Fruit fly (Drosophila melanogaster): ENCODE results near the gene CG31097.
A peak's percentile ranks its signal among the peaks of the same experiment; 100 is the strongest.

Gene CG31097

DNA sequence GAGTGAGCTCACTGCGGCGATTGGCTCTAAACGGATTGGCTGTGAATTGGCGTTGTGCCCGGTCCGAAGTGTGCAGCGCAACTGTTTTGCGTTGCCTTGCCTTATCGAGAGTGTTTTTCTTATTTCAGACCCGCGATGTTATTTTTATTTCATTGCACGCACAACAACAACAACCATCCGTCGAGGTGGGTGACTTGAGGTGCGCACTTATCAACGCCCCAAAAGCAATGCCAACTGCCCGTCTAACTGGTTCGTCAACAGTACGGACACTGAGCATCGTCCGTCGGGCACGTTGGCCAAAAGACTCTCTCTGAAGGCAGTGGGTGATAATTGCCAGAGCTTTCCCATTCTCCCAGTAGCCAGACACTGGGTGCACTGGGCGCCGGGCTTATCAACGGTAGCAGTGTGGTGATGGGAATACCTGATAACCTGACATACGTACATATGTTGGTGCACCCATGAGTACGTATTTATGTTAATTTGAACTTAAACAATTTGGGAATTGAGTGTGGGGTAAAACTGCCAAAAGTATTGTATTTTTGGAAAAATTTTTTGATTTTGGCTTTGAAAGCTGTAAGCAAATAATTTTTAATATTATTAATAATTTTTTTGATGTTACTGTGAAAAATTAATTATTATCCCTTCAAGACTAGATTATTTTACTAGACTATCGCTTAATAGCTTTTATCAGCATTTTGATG, 2.1 kb downstream of the CG31097 start, which contains the start of gene CG31102 (continued):
- no peak for TF ChIP-seq CG9932 (GFP tag; IDR thresholded peaks at IDR 0.05)
- TF ChIP-seq Rx (GFP tag; IDR thresholded peaks at IDR 0.05): no peak
- no peak for TF ChIP-seq ato (GFP tag; IDR thresholded peaks at IDR 0.05; ENCODE audit: partially characterized antibody)
- TF ChIP-seq Hr3 (GFP tag; optimal IDR thresholded peaks at IDR 0.05): no peak
- no peak for TF ChIP-seq CG4282 (GFP tag; optimal IDR thresholded peaks at IDR 0.05)
- TF ChIP-seq Antp (GFP tag; optimal IDR thresholded peaks at IDR 0.05): no peak
- TF ChIP-seq CG14050 (GFP tag; IDR thresholded peaks at IDR 0.05): no peak
- no peak for TF ChIP-seq CG10565 (GFP tag; optimal IDR thresholded peaks at IDR 0.05)
- TF ChIP-seq CG3281 (GFP tag; optimal IDR thresholded peaks at IDR 0.05): no peak
- no peak for TF ChIP-seq CG30403 (GFP tag; optimal IDR thresholded peaks at IDR 0.05)
- TF ChIP-seq gcm2 (GFP tag; optimal IDR thresholded peaks at IDR 0.05): no peak
- no peak for TF ChIP-seq CG17912 (GFP tag; optimal IDR thresholded peaks at IDR 0.05)
- no peak for TF ChIP-seq CG6854 (GFP tag; optimal IDR thresholded peaks at IDR 0.05)
- TF ChIP-seq Med (GFP tag): no peak
- TF ChIP-seq CG15011 (GFP tag; optimal IDR thresholded peaks at IDR 0.05): no peak
- no peak for TF ChIP-seq CrebB (tag; optimal IDR thresholded peaks at IDR 0.05)
- TF ChIP-seq CG4404 (GFP tag; IDR thresholded peaks at IDR 0.05): no peak
- no peak for TF ChIP-seq CG5245 (GFP tag; optimal IDR thresholded peaks at IDR 0.05)
- TF ChIP-seq CG17385 (GFP tag; optimal IDR thresholded peaks at IDR 0.05): no peak
- TF ChIP-seq CG7745 (tag; optimal IDR thresholded peaks at IDR 0.05): no peak
- peak; percentile 80 for TF ChIP-seq CG12769 (tag; optimal IDR thresholded peaks at IDR 0.05)
- TF ChIP-seq CG18262 (tag; optimal IDR thresholded peaks at IDR 0.05): no peak
- 0 out of 2 replicates have a peak, but pooled peaks have one; percentile 29 for TF ChIP-seq GATAe (GFP tag; conservative IDR thresholded peaks at IDR 0.05)
- no peak for TF ChIP-seq pum (GFP tag; optimal IDR thresholded peaks at IDR 0.05)
- no peak for TF ChIP-seq fu2 (GFP tag; optimal IDR thresholded peaks at IDR 0.05)
- TF ChIP-seq NC2β (GFP tag; optimal IDR thresholded peaks at IDR 0.05): no peak
- no peak for TF ChIP-seq Oli (tag; optimal IDR thresholded peaks at IDR 0.05)
- TF ChIP-seq CG11560 (tag; IDR thresholded peaks at IDR 0.05): no peak
- no peak for TF ChIP-seq Bteb2 (GFP tag; optimal IDR thresholded peaks at IDR 0.05)
- TF ChIP-seq sisA (GFP tag; IDR thresholded peaks at IDR 0.05): no peak
- no peak for TF ChIP-seq pho (GFP tag; optimal IDR thresholded peaks at IDR 0.05)
- peak; percentile 28 for TF ChIP-seq mirr (GFP tag; optimal IDR thresholded peaks at IDR 0.05)
- no peak for TF ChIP-seq CG17328 (GFP tag; IDR thresholded peaks at IDR 0.05)
- no peak for TF ChIP-seq gem (tag; optimal IDR thresholded peaks at IDR 0.05)
- TF ChIP-seq CG3065 (GFP tag; optimal IDR thresholded peaks at IDR 0.05): no peak
- no peak for TF ChIP-seq knrl (GFP tag; IDR thresholded peaks at IDR 0.05; ENCODE audit: partially characterized antibody)
- TF ChIP-seq CG1647 (GFP tag; optimal IDR thresholded peaks at IDR 0.05): no peak
- TF ChIP-seq chinmo (GFP tag; IDR thresholded peaks at IDR 0.05; ENCODE audit: partially characterized antibody): peak; percentile 85; the same call in 3 of the 4 replicates
- no peak for TF ChIP-seq Opbp (GFP tag; IDR thresholded peaks at IDR 0.05; ENCODE audit: partially characterized antibody)
- TF ChIP-seq CG6765 (GFP tag; optimal IDR thresholded peaks at IDR 0.05): no peak
- no peak for TF ChIP-seq CG4707 (GFP tag; optimal IDR thresholded peaks at IDR 0.05)
- TF ChIP-seq Hr39 (optimal IDR thresholded peaks at IDR 0.05): no peak
- TF ChIP-seq ara (GFP tag; IDR thresholded peaks at IDR 0.05): no peak
- no peak for TF ChIP-seq Ptx1 (GFP tag; IDR thresholded peaks at IDR 0.05)
- no peak for TF ChIP-seq CG9727 (GFP tag; optimal IDR thresholded peaks at IDR 0.05)
- TF ChIP-seq Rfx (GFP tag; IDR thresholded peaks at IDR 0.05): 0 out of 2 replicates have a peak, but pooled peaks have one; percentile 12
- no peak for TF ChIP-seq CG16815 (GFP tag; optimal IDR thresholded peaks at IDR 0.05)
- peak; percentile 1 for TF ChIP-seq dmrt99B (tag; optimal IDR thresholded peaks at IDR 0.05)
- TF ChIP-seq ERR (GFP tag; optimal IDR thresholded peaks at IDR 0.05): no peak
- TF ChIP-seq CG32767 (GFP tag; IDR thresholded peaks at IDR 0.05): no peak
- TF ChIP-seq zen2 (GFP tag; IDR thresholded peaks at IDR 0.05; ENCODE audit: partially characterized antibody): 0 out of 3 replicates have a peak, but pooled peaks have one; percentile 39
